Worm (Caenorhabditis elegans) whole organism, L4 larva: ENCODE data around the gene K09C4.2.

Experiments used
- R02D3.7 ChIP-seq: fragments of 150-350 bp; sonication (generic microtip); optimal IDR thresholded peaks from 3 replicates; lab custom pipeline; 2014; ENCODE audit warnings: missing biosample characterization, missing genetic modification characterization
- ceh-28 ChIP-seq: fragments of 150-350 bp; optimal IDR thresholded peaks from 2 replicates; lab custom pipeline; 2014; ENCODE audit warnings: missing biosample characterization, missing genetic modification reagents, missing genetic modification characterization

ce11 chrX:3306594-3307296 is 10.5 kb downstream of the K09C4.2 start:
- TF ChIP-seq ceh-28 (tag; lab: Kevin White, UChicago) (no peak), R02D3.7 (no peak)
